Worm (Caenorhabditis elegans) whole organism, L3 larva: ENCODE data around the gene T14B1.1.

Source experiments
- R02D3.7 ChIP-seq: fragments of 150-350 bp; optimal IDR thresholded peaks from 2 replicates; lab custom pipeline; 2014; ENCODE audit warnings: missing biosample characterization, missing genetic modification characterization
- ama-1 ChIP-seq: fragments of 150-350 bp; optimal IDR thresholded peaks from 2 replicates; lab custom pipeline; 2018
- egl-27 ChIP-seq: sonication (generic microtip); optimal IDR thresholded peaks from 4 replicates; lab custom pipeline; 2017; ENCODE audit warnings: missing biosample characterization, missing genetic modification reagents, missing genetic modification characterization
- egl-5 ChIP-seq: fragments of 150-350 bp; optimal IDR thresholded peaks from 2 replicates; lab custom pipeline; 2017; ENCODE audit warnings: missing biosample characterization, missing genetic modification reagents, missing genetic modification characterization, inconsistent platforms
- elt-3 ChIP-seq, 3 experiments: fragments of 150-350 bp in 1 of 3; sonication (generic microtip) in 2 of 3; optimal IDR thresholded peaks; 2 replicates in 2 of 3; 4 replicates in 1 of 3; lab custom pipeline; 2014 to 2017; ENCODE audit warnings: missing biosample characterization in 3 of 3, missing genetic modification characterization in 3 of 3
- fkh-2 ChIP-seq: fragments of 150-350 bp; optimal IDR thresholded peaks from 2 replicates; lab custom pipeline; 2014; ENCODE audit warnings: missing biosample characterization, missing genetic modification reagents, missing genetic modification characterization
- hmg-11 ChIP-seq: sonication (generic microtip); optimal IDR thresholded peaks from 2 replicates; lab custom pipeline; 2016; ENCODE audit warnings: missing genetic modification characterization, missing compliant biosample characterization
- lin-39 ChIP-seq: fragments of 150-350 bp; optimal IDR thresholded peaks from 2 replicates; lab custom pipeline; 2018; ENCODE audit warnings: missing biosample characterization, missing genetic modification reagents, missing genetic modification characterization
- lsy-12 ChIP-seq: sonication (generic microtip); optimal IDR thresholded peaks from 2 replicates; lab custom pipeline; 2016; ENCODE audit warnings: mild to moderate bottlenecking, missing genetic modification characterization, missing compliant biosample characterization
- pha-4 ChIP-seq: fragments of 150-350 bp; optimal IDR thresholded peaks from 2 replicates; lab custom pipeline; 2014; ENCODE audit warnings: missing biosample characterization, missing genetic modification reagents, missing genetic modification characterization
- pqm-1 ChIP-seq: fragments of 150-350 bp; optimal IDR thresholded peaks from 2 replicates; lab custom pipeline; 2017; ENCODE audit warnings: missing biosample characterization, missing genetic modification characterization, inconsistent platforms
- snpc-4 ChIP-seq: fragments of 150-350 bp; optimal IDR thresholded peaks from 2 replicates; lab custom pipeline; 2014; ENCODE audit warnings: missing biosample characterization, missing genetic modification characterization
- tbx-2 ChIP-seq: sonication (generic microtip); optimal IDR thresholded peaks from 2 replicates; lab custom pipeline; 2016; ENCODE audit warnings: mild to moderate bottlenecking, missing genetic modification characterization, missing compliant biosample characterization
- unc-39 ChIP-seq: sonication (generic microtip); optimal IDR thresholded peaks from 4 replicates; lab custom pipeline; 2017; ENCODE audit warnings: missing biosample characterization, missing genetic modification characterization

The T14B1.1 gene

DNA sequence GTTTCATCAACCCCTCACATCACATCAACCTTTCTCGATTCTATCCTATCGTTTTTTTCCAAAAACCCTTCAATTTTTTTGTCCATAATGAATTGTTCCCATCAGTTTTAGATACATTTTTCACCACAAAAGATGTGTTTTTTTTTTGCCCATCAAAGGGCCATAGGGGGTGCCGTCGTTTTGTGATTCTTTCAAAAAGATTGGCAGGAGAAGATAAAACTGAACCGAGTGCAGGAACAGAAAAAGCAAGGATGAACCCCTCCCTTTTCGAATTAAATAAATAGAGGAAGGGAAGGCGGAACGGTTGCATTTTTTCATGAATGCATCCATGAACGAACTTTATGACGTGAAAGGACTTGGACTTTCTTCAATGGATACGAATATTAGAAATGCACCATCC, 51.6 kb downstream of the T14B1.1 start, which contains the start of gene C11E4.7:
Gene C11E4.7 (plus strand): TSS at position 301 of the 400 bp plus-strand sequence.
- TF ChIP-seq pha-4 (tag; lab: Kevin White, UChicago) (no peak), fkh-2 (tag; lab: Kevin White, UChicago) (no peak), tbx-2 (tag; lab: Kevin White, UChicago) (no peak), snpc-4 (no peak), unc-39 (tag; lab: Kevin White, UChicago) (no peak), egl-5 (tag; lab: Kevin White, UChicago) (no peak), pqm-1 (no peak), ama-1 (lab: Kevin White, UChicago) (no peak), egl-27 (tag; lab: Kevin White, UChicago) (no peak), lin-39 (tag; lab: Kevin White, UChicago) (no peak), elt-3 (tag; optimal IDR thresholded peaks at IDR 0.05; lab: Kevin White, UChicago) (no peak), lsy-12 (tag; lab: Kevin White, UChicago) (no peak), hmg-11 (no peak), R02D3.7 (no peak)
